Fruit fly (Drosophila melanogaster): ENCODE measurements around the gene CG14434.
A peak's percentile ranks its signal among the peaks of the same experiment; 100 is the strongest.

Gene CG14434

dm6 chrX:6868024-6868628, 1.1 kb upstream of the CG14434 start (continued):
- peak in 1 of 3 experiments; percentile 84 for TF ChIP-seq lola (GFP tag; optimal IDR thresholded peaks at IDR 0.05)
- peak; percentile 99 for TF ChIP-seq Adf1 (GFP tag; IDR thresholded peaks at IDR 0.05)
- no peak for TF ChIP-seq ro (GFP tag; IDR thresholded peaks at IDR 0.05)
- no peak for TF ChIP-seq onecut (GFP tag; IDR thresholded peaks at IDR 0.05)
- TF ChIP-seq yki (optimal IDR thresholded peaks at IDR 0.05), result peak; percentile 60
- TF ChIP-seq bcd (GFP tag; optimal IDR thresholded peaks at IDR 0.05), result peak; percentile 49
- no peak for TF ChIP-seq CG13296 (GFP tag; optimal IDR thresholded peaks at IDR 0.05)
- peak; percentile 15; the same call in 1 of the 2 replicates for TF ChIP-seq vvl (GFP tag; IDR thresholded peaks at IDR 0.05)
- peak; percentile 65 for TF ChIP-seq CG15479 (GFP tag; optimal IDR thresholded peaks at IDR 0.05)
- TF ChIP-seq CG3163 (GFP tag; optimal IDR thresholded peaks at IDR 0.05), result peak; percentile 33
- peak in 1 of 2 experiments; percentile 3 for TF ChIP-seq Hr78 (GFP tag; optimal IDR thresholded peaks at IDR 0.05)
- TF ChIP-seq CG11723 (GFP tag; optimal IDR thresholded peaks at IDR 0.05), result peak; percentile 38
- no peak for TF ChIP-seq CG13775 (GFP tag; optimal IDR thresholded peaks at IDR 0.05)
- TF ChIP-seq Bgb (GFP tag; IDR thresholded peaks at IDR 0.05; ENCODE audit: partially characterized antibody), result peak; percentile 49; the same call in 1 of the 2 replicates
- TF ChIP-seq gcm2 (GFP tag; optimal IDR thresholded peaks at IDR 0.05), result no peak
- TF ChIP-seq Atf6 (GFP tag; IDR thresholded peaks at IDR 0.05), result peak; percentile 33; the same call in 1 of the 2 replicates
- no peak for TF ChIP-seq CG9727 (GFP tag; optimal IDR thresholded peaks at IDR 0.05)
- TF ChIP-seq Mrtf (GFP tag; IDR thresholded peaks at IDR 0.05), result 0 out of 3 replicates have a peak, but pooled peaks have one; percentile 21
- TF ChIP-seq CG6272 (GFP tag; IDR thresholded peaks at IDR 0.05), result no peak
- peak; percentile 14 for TF ChIP-seq Xbp1 (GFP tag; optimal IDR thresholded peaks at IDR 0.05)
- TF ChIP-seq ash1 (GFP tag; optimal IDR thresholded peaks at IDR 0.05), result peak; percentile 47
- TF ChIP-seq sd (tag; optimal IDR thresholded peaks at IDR 0.05), result peak; percentile 72
- TF ChIP-seq CG1024 (GFP tag; IDR thresholded peaks at IDR 0.05), result no peak
- TF ChIP-seq twi (tag; optimal IDR thresholded peaks at IDR 0.05), result no peak
- TF ChIP-seq bbx (GFP tag; IDR thresholded peaks at IDR 0.05; ENCODE audit: partially characterized antibody), result peak; percentile 25; the same call in 1 of the 2 replicates
- no peak for TF ChIP-seq CG6813 (GFP tag; optimal IDR thresholded peaks at IDR 0.05)
- TF ChIP-seq CG2120 (GFP tag; optimal IDR thresholded peaks at IDR 0.05), result peak; percentile 26
- TF ChIP-seq Aef1 (GFP tag; IDR thresholded peaks at IDR 0.05), result 0 out of 3 replicates have a peak, but pooled peaks have one; percentile 8
- peak; percentile 9 for TF ChIP-seq CG8388 (GFP tag; optimal IDR thresholded peaks at IDR 0.05)
- peak in 1 of 2 experiments; percentile 51 for TF ChIP-seq Pdp1 (GFP tag; optimal IDR thresholded peaks at IDR 0.05)
- peak; percentile 43 for TF ChIP-seq nmo (GFP tag; optimal IDR thresholded peaks at IDR 0.05)
- TF ChIP-seq CG17385 (GFP tag; optimal IDR thresholded peaks at IDR 0.05), result peak; percentile 56
- no peak for TF ChIP-seq CTCF (GFP tag; optimal IDR thresholded peaks at IDR 0.05)
- no peak for TF ChIP-seq Dek (tag; optimal IDR thresholded peaks at IDR 0.05)
- TF ChIP-seq D (optimal IDR thresholded peaks at IDR 0.05), result no peak
- TF ChIP-seq D (GFP tag; optimal IDR thresholded peaks at IDR 0.05), result peak; percentile 35
- TF ChIP-seq cad (GFP tag; optimal IDR thresholded peaks at IDR 0.05), result no peak
- peak; percentile 6 for TF ChIP-seq repo (GFP tag; optimal IDR thresholded peaks at IDR 0.05)
- no peak for TF ChIP-seq CG10565 (GFP tag; optimal IDR thresholded peaks at IDR 0.05)
- no peak for TF ChIP-seq CG14441 (GFP tag; IDR thresholded peaks at IDR 0.05)
- peak; percentile 56 for TF ChIP-seq CG13424 (tag; optimal IDR thresholded peaks at IDR 0.05)
- TF ChIP-seq CG42726 (GFP tag; IDR thresholded peaks at IDR 0.05; ENCODE audit: partially characterized antibody), result peak; percentile 62; the same call in 1 of the 2 replicates
- TF ChIP-seq Optix (GFP tag; IDR thresholded peaks at IDR 0.05), result 0 out of 3 replicates have a peak, but pooled peaks have one; percentile 43
- TF ChIP-seq CG17328 (GFP tag; IDR thresholded peaks at IDR 0.05), result peak; percentile 27; the same call in 1 of the 2 replicates
- peak; percentile 95 for TF ChIP-seq crol (GFP tag; IDR thresholded peaks at IDR 0.05)
- TF ChIP-seq CG4854 (GFP tag; optimal IDR thresholded peaks at IDR 0.05), result no peak
- no peak for TF ChIP-seq CG7745 (tag; optimal IDR thresholded peaks at IDR 0.05)
- TF ChIP-seq CG31224 (GFP tag; IDR thresholded peaks at IDR 0.05), result no peak
- TF ChIP-seq CG16813 (GFP tag; IDR thresholded peaks at IDR 0.05; ENCODE audit: partially characterized antibody), result 0 out of 3 replicates have a peak, but pooled peaks have one; percentile 11
- peak; percentile 75 for TF ChIP-seq chm (GFP tag; IDR thresholded peaks at IDR 0.05)
